Worm (Caenorhabditis elegans): ENCODE measurements around the gene mfsd-8.

The mfsd-8 gene

ce11 chrIII:3271682-3272081 is 10.4 kb upstream of the mfsd-8 start:
- no peak for TF ChIP-seq unc-62 (GFP tag; optimal IDR thresholded peaks at IDR 0.05)

ce11 chrIII:3273141-3273540 is 9.0 kb upstream of the mfsd-8 start:
- no peak for TF ChIP-seq unc-62 (GFP tag; optimal IDR thresholded peaks at IDR 0.05)

ce11 chrIII:3278610-3279009 is 3.5 kb upstream of the mfsd-8 start, which contains the start of gene Y53G8AM.8:
Gene Y53G8AM.8, minus strand, starts transcription at chrIII:3278710.
- no peak for TF ChIP-seq unc-62 (GFP tag; optimal IDR thresholded peaks at IDR 0.05)

ce11 chrIII:3279304-3279703 is 2.8 kb upstream of the mfsd-8 start:
- no peak for TF ChIP-seq unc-62 (GFP tag; optimal IDR thresholded peaks at IDR 0.05)

ce11 chrIII:3294283-3294793 is 12.2 kb downstream of the mfsd-8 start, which contains the start of the genes Y53G8AR.8 and Y53G8AR.6:
Gene Y53G8AR.8, minus strand, starts transcription at chrIII:3294330.
Gene Y53G8AR.6, plus strand, starts transcription at chrIII:3294743.
- TF ChIP-seq unc-62 (GFP tag; optimal IDR thresholded peaks at IDR 0.05): no peak

- no peak for TF ChIP-seq unc-62 (GFP tag; optimal IDR thresholded peaks at IDR 0.05)
These were observed 15.0 kb downstream of the mfsd-8 start, which contains the start of gene Y53G8AR.5 for ce11 chrIII:3297151-3297550. Gene Y53G8AR.5, plus strand, starts transcription at chrIII:3297451.

ce11 chrIII:3304554-3304953 is 22.4 kb downstream of the mfsd-8 start:
- TF ChIP-seq unc-62 (GFP tag; optimal IDR thresholded peaks at IDR 0.05): no peak

- TF ChIP-seq unc-62 (GFP tag; optimal IDR thresholded peaks at IDR 0.05): no peak
These were observed 24.2 kb downstream of the mfsd-8 start for ce11 chrIII:3306322-3306721.

ce11 chrIII:3307379-3307778 is 25.3 kb downstream of the mfsd-8 start:
- no peak for TF ChIP-seq unc-62 (GFP tag; optimal IDR thresholded peaks at IDR 0.05)

ce11 chrIII:3308940-3309339 is 26.8 kb downstream of the mfsd-8 start:
- TF ChIP-seq unc-62 (GFP tag; optimal IDR thresholded peaks at IDR 0.05): no peak

ce11 chrIII:3309700-3310099 is 27.6 kb downstream of the mfsd-8 start:
- no peak for TF ChIP-seq unc-62 (GFP tag; optimal IDR thresholded peaks at IDR 0.05)

- no peak for TF ChIP-seq unc-62 (GFP tag; optimal IDR thresholded peaks at IDR 0.05)
These were observed 28.9 kb downstream of the mfsd-8 start, which contains the start of gene ral-1 for ce11 chrIII:3310876-3311597. Gene ral-1, plus strand, starts transcription at chrIII:3311310.

- no peak for TF ChIP-seq unc-62 (GFP tag; optimal IDR thresholded peaks at IDR 0.05)
These were observed 29.5 kb downstream of the mfsd-8 start for ce11 chrIII:3311607-3312006.

ce11 chrIII:3312111-3312510 is 30.0 kb downstream of the mfsd-8 start:
- TF ChIP-seq unc-62 (GFP tag; optimal IDR thresholded peaks at IDR 0.05): no peak

- TF ChIP-seq unc-62 (GFP tag; optimal IDR thresholded peaks at IDR 0.05): no peak
These were observed 35.8 kb downstream of the mfsd-8 start for ce11 chrIII:3317887-3318286.

- no peak for TF ChIP-seq unc-62 (GFP tag; optimal IDR thresholded peaks at IDR 0.05)
These were observed 39.0 kb downstream of the mfsd-8 start, which contains the start of gene Y53G8AR.9 for ce11 chrIII:3321145-3321544. Gene Y53G8AR.9, minus strand, starts transcription at chrIII:3321245.

ce11 chrIII:3322317-3323010 is 40.4 kb downstream of the mfsd-8 start, which contains the start of gene phf-15:
Gene phf-15, plus strand, starts transcription at chrIII:3322853.
- no peak for TF ChIP-seq unc-62 (GFP tag; optimal IDR thresholded peaks at IDR 0.05)
